Fruit fly (Drosophila melanogaster) Kc167 (cell line): ENCODE data around the gene Ubqn.

Experiments used
- Myc ChIP-seq: fragments of >200 bp; optimal IDR thresholded peaks from 2 replicates; lab custom pipeline; 2017; ENCODE audit warnings: missing external identifiers
- Sin3A ChIP-seq: fragments of >200 bp; optimal IDR thresholded peaks from 2 replicates; lab custom pipeline; 2018; ENCODE audit warnings: missing external identifiers
- h ChIP-seq: fragments of >200 bp; optimal IDR thresholded peaks from 3 replicates; lab custom pipeline; 2018; ENCODE audit warnings: missing external identifiers
- insv ChIP-seq: fragments of >200 bp; optimal IDR thresholded peaks from 3 replicates; lab custom pipeline; 2018; ENCODE audit warnings: missing external identifiers
- psq ChIP-seq: fragments of >200 bp; optimal IDR thresholded peaks from 2 replicates; lab custom pipeline; 2017; ENCODE audit warnings: missing external identifiers
- ttk ChIP-seq: sonication (Bioruptor generic); optimal IDR thresholded peaks from 2 replicates; lab custom pipeline; 2017; ENCODE audit warnings: missing external identifiers

The Ubqn gene

DNA sequence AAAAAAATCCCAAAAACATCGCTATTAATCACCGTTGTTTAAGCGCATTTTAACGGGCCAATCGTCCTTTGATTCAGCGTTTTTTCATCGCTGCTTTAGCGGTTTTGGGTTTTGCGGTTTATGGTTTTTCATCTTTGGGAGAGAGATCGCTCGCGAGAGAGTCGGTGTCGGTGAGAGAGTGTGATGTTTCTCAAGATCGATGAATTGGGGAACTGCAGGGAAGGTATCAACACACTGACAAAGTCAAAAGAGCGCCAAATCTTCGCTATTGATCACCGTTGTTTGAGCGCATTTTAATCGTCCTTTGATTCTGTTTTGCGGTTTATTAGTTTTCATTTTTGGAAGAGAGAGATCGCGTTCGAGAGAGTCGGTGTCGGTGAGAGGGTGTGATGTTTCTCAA lies 6.4 kb downstream of the Ubqn start:
- TF ChIP-seq insv (lab: Kevin White, UChicago) (no peak), h (lab: Kevin White, UChicago) (no peak), Sin3A (lab: Kevin White, UChicago) (no peak), psq (lab: Kevin White, UChicago) (no peak), ttk (no peak), Myc (lab: Kevin White, UChicago) (no peak)

DNA sequence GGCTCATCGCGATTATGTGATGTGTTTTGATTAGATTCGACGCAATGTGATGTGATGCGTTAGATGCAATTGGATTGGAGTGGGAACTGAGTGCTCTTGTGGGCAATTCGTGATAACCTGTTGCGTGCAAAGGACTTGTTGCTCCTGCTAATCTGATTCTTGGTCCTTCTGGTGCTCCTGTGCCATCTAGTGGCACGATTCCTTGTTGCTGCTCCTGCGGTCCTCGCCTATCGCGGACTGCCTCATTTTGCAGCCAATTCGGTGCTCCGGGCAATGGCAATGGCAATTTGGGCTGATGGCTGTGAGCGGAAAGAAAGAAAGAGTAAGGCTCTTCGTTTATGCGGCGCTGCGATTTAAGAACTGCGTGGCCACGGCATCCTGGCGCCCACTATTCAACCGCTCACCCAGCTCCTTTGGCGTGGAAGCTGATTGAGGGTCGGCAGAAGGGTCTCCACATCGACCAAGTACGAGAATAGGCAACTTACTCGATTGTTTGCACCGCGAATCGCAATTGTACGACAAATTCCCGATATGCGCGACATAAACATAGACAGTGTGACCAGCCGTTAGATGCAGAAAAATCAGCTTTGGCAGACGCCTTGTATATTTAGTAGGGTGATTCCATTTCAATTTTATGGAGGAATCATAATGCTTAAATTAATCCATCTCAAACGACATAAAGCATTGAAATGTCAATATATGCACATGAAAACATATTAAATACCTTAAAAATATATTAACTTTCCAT lies 9.5 kb downstream of the Ubqn start, which contains the start of gene Mer:
Mer (minus strand) TSS at position 550 of the 748 bp plus-strand sequence.
- peak; percentile 31 for TF ChIP-seq insv (lab: Kevin White, UChicago)
- no peak for TF ChIP-seq ttk

DNA sequence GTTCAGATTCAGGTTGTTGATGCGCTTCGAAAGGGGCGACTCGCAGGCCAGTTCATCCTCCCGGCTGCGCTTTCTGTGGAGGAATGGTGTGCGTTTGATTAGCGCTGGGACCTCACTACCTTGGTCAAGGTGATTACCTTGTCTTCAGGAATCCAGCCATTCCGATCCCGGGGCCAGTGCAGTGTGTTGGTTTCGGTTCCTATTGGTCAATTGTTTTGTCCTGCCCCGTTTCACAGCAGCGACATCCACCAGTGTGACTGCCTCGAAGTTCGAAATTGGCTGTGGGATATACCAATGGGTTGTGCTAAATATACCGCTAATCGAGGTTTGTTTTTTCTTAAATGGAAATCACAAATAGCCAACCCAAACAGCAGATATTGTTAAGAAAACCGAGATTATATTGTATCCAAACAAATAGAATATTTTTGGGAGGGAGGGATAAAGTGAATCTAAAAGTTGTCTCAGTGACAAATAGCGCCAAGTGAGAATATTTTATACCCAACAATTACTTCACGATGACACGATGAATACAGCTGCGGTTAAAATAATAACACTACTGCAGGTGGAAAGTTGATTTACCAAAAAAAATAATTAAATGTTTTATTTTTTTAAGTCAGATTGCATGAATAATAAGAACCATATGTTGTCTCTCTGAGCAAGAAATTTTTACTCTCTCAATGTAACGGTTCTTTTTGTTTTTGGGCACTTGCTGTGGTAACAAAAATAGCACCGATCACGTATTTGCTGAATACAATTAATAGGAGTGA lies 11.4 kb downstream of the Ubqn start, which contains the start of gene CG14229:
CG14229 (minus strand) TSS at position 459 of the 767 bp plus-strand sequence.
- TF ChIP-seq psq (lab: Kevin White, UChicago) (no peak), Sin3A (lab: Kevin White, UChicago) (no peak), Myc (lab: Kevin White, UChicago) (no peak), ttk (no peak), insv (lab: Kevin White, UChicago) (no peak), h (lab: Kevin White, UChicago) (no peak)

DNA sequence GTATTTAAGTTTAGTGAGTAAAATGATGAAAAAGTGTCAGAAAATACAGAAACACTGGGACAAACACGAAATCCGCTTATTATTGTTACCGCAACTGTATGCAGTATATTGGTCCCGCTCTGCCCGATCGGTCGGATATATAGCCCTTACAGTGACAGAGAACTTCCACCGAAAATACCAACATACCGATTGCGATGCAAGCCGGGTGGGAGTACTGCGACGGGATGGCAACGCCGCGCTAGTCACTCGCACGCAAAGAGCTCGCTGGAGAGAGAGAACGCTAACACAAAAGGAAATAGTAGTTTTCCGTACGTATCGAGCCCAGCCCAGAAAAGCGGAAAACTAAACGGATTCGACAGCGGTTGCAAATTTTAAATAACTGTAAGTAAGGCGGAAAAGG lies 13.2 kb downstream of the Ubqn start, which contains the start of gene Cdc42:
Cdc42 (plus strand) TSS at position 247 of the 400 bp plus-strand sequence.
- TF ChIP-seq h (lab: Kevin White, UChicago) (no peak), ttk (no peak), Myc (lab: Kevin White, UChicago) (no peak), psq (lab: Kevin White, UChicago) (no peak), insv (lab: Kevin White, UChicago) (no peak), Sin3A (lab: Kevin White, UChicago) (no peak)

DNA sequence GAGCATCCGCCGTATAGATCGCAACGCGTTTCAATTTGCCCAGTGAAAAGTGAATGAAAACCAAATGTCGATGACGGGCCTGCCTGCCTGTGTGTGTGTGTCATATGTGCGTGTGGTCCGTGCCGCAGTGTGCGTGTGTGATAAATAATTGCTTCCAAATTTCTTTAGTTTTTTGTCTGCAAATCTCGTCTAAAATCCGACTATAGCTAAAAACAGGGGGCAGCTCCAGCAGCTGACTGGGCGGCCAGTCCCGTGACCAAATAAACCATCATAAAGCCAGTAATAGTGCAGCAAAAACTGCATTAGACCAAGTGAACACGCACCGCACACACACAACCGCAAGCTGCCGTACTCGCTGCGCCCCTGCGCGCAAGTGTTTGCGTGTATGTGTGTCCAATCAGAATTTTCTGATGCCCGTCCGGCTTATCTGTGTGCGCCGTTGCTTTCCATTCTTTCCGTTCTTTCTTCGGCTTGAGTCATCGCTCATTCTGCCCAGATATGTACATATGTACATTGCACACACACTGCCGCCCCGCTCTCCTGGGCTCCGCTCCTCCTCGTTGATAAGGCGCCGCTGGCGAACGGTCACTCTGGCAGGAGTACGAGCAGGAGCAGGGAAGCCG lies 13.8 kb downstream of the Ubqn start:
- TF ChIP-seq ttk (no peak), Sin3A (lab: Kevin White, UChicago) (no peak), psq (lab: Kevin White, UChicago) (no peak), insv (lab: Kevin White, UChicago) (no peak), Myc (lab: Kevin White, UChicago) (no peak), h (lab: Kevin White, UChicago) (no peak)

DNA sequence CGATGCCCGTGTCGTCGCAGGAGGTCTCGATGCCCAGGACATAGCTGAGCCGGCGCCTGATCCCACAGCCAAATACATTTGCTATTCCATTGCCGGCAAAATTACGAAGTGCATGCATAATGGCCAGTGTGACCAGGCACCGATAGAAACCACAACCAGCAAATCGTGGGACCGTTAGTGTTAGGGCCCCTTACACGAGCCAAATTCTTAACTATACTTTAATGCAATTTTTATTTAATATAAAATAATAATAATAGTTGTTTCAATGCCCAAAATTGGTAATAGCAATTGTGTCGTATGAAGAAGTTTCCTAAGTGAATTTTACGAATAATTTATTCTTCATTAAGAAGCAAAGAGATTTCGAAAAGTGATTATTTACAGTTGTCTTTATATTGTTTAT lies 18.0 kb downstream of the Ubqn start, which contains the start of gene Tcs4:
Tcs4 (minus strand) TSS at position 145 of the 400 bp plus-strand sequence.
- no peak for TF ChIP-seq Myc (lab: Kevin White, UChicago)
- no peak for TF ChIP-seq insv (lab: Kevin White, UChicago)
- no peak for TF ChIP-seq ttk
- TF ChIP-seq Sin3A (lab: Kevin White, UChicago): no peak
- TF ChIP-seq h (lab: Kevin White, UChicago): no peak
- TF ChIP-seq psq (lab: Kevin White, UChicago): no peak

DNA sequence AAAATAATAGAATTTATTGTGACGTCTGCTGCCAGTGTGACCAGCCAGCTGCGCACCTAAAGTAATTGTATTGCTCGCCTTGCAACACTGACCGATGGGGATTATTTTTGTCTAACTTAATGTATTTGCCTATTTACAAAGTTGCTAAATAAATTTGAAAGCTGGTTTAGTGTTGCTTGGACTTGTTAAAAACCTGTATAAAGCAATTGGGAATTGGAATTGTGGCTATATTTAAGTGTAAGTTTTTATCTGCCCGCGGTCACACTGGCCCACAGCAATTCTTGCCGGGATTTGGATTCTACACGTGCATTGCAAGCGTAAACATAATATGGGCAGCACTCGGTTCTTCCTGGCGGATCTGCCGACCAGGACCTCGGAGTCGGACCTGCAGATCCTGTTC lies 20.5 kb downstream of the Ubqn start, which contains the start of the genes CG14230 and CG14232:
CG14230 (plus strand) TSS at position 94 of the 400 bp plus-strand sequence.
CG14232 (minus strand) TSS at position 177 of the 400 bp plus-strand sequence.
- TF ChIP-seq insv (lab: Kevin White, UChicago) (no peak), psq (lab: Kevin White, UChicago) (no peak), Sin3A (lab: Kevin White, UChicago) (no peak), h (lab: Kevin White, UChicago) (no peak), ttk (no peak)

DNA sequence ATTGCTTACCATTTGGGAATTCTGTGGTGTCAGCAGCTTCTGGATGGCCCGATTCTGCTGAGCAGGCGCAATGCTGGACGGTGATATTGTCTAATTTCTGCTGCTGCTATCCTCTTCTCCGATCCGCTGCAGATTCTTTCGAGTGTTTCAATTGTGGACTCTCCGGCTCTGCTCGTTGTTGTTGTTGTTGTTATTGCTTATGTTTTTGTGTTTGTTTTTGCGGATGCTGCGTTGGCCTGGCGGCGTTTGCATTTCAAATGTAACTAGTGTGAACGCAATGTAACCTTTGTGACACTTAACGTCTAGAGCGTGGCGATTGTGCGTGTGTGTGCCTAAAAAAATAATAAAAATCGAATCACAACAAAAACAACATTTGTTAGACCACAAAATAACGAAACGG lies 28.3 kb downstream of the Ubqn start:
- TF ChIP-seq Sin3A (lab: Kevin White, UChicago): no peak

DNA sequence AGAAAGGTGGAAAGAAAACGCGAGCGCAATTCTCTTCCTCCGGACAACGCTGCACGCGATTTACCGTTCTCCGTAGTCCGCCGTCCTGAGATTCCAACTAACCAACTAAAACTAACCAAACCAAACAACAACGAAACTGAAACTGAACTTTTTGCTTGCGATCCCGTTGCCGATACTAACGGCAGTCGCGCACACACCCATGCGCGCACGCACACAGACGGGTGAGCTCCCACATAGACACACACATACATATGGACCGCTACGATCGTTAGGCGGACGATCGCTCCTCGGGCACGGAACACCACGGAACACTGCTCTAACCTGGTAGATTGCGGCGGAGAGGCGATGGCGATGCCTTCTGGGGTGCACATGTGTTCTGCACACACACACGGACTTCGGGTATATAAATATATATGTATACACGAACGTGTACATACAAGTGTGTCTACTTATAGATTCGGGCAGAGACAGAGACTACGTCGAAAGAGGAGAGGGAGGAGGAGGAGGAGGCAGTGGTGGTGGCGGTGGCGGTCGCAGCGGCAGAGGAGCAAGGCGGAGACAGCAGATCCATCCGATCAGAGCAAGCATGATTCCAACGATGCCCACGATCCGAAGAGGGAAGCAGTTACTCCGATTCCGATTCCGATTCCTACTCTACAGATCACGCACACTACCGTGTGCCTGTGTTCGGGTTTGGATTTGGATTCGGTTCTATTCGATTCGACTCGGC lies 29.5 kb downstream of the Ubqn start, which contains the start of gene meso18E:
meso18E (minus strand) TSS at position 148 of the 730 bp plus-strand sequence.
- TF ChIP-seq ttk (no peak), psq (lab: Kevin White, UChicago) (no peak), insv (lab: Kevin White, UChicago) (no peak), h (lab: Kevin White, UChicago) (no peak), Sin3A (lab: Kevin White, UChicago) (no peak), Myc (lab: Kevin White, UChicago) (no peak)

DNA sequence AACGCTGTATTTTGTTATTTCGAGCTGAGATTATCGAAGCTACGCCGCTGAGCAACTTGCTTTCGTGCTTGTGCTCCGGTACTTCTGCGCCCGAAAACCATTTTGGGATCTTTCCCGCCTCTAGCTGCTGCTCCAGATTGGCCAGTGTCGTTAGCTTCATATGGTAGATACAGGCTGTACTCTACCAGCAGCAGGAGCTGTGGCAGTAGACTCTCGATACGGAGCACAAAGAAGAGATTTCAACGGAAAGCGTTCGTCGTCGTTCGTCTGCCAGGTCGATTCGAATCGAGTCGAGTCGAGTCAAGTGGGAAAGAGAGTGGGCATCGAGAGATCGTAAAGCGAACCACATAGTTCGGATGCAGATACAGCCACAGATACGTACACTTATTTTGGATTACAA lies 31.2 kb downstream of the Ubqn start:
- no peak for TF ChIP-seq insv (lab: Kevin White, UChicago)
- no peak for TF ChIP-seq Myc (lab: Kevin White, UChicago)
- no peak for TF ChIP-seq Sin3A (lab: Kevin White, UChicago)
- TF ChIP-seq psq (lab: Kevin White, UChicago): no peak
- no peak for TF ChIP-seq h (lab: Kevin White, UChicago)
- no peak for TF ChIP-seq ttk
